Fruit fly (Drosophila melanogaster): ENCODE measurements around the gene CG9215.

Gene CG9215

dm6 chrX:15618953-15619630 lies 36.4 kb upstream of the CG9215 start (continued):
- peak; percentile 76 for TF ChIP-seq mam (GFP tag; optimal IDR thresholded peaks at IDR 0.05)
- TF ChIP-seq grau (tag; optimal IDR thresholded peaks at IDR 0.05) = peak; percentile 79
- peak; percentile 73 for TF ChIP-seq CG18619 (GFP tag; optimal IDR thresholded peaks at IDR 0.05)
- peak; percentile 77 for TF ChIP-seq ewg (GFP tag; optimal IDR thresholded peaks at IDR 0.05)
- TF ChIP-seq crol (GFP tag; IDR thresholded peaks at IDR 0.05) = peak; percentile 93
- peak; percentile 19 for TF ChIP-seq Ets97D (GFP tag; optimal IDR thresholded peaks at IDR 0.05)
- TF ChIP-seq dimm (GFP tag; IDR thresholded peaks at IDR 0.05) = peak; percentile 78
- TF ChIP-seq Nf-YC (tag; optimal IDR thresholded peaks at IDR 0.05) = peak; percentile 29
- TF ChIP-seq amos (GFP tag; IDR thresholded peaks at IDR 0.05; ENCODE audit: partially characterized antibody) = no peak
- TF ChIP-seq CG17802 (tag; optimal IDR thresholded peaks at IDR 0.05) = peak; percentile 73
- peak; percentile 70 for TF ChIP-seq CG13775 (GFP tag; optimal IDR thresholded peaks at IDR 0.05)
- peak; percentile 56 for TF ChIP-seq CG9437 (GFP tag; optimal IDR thresholded peaks at IDR 0.05)
- no peak for TF ChIP-seq CG12744 (GFP tag; optimal IDR thresholded peaks at IDR 0.05)
- peak; percentile 62 for TF ChIP-seq Hsf (GFP tag; optimal IDR thresholded peaks at IDR 0.05)
- TF ChIP-seq Ravus (GFP tag; IDR thresholded peaks at IDR 0.05) = 0 out of 2 replicates have a peak, but pooled peaks have one; percentile 17
- TF ChIP-seq gce (GFP tag; IDR thresholded peaks at IDR 0.05) = 0 out of 3 replicates have a peak, but pooled peaks have one; percentile 56
- peak; percentile 23 for TF ChIP-seq CG6765 (GFP tag; optimal IDR thresholded peaks at IDR 0.05)
- no peak for TF ChIP-seq CG34224 (GFP tag; IDR thresholded peaks at IDR 0.05; ENCODE audit: partially characterized antibody)
- TF ChIP-seq NfI (GFP tag; optimal IDR thresholded peaks at IDR 0.05) = peak; percentile 84
- TF ChIP-seq Opbp (GFP tag; IDR thresholded peaks at IDR 0.05; ENCODE audit: partially characterized antibody) = no peak
- peak; percentile 53 for TF ChIP-seq CG4617 (GFP tag; optimal IDR thresholded peaks at IDR 0.05; ENCODE audit: borderline replicate concordance)
- TF ChIP-seq CG2199 (GFP tag; IDR thresholded peaks at IDR 0.05) = peak; percentile 49; the same call in 1 of the 3 replicates
- TF ChIP-seq tin (GFP tag; optimal IDR thresholded peaks at IDR 0.05) = peak; percentile 87
- peak; percentile 79 for TF ChIP-seq CG1603 (tag; optimal IDR thresholded peaks at IDR 0.05)
- TF ChIP-seq Sox102F (GFP tag; optimal IDR thresholded peaks at IDR 0.05) = peak; percentile 86
- peak; percentile 76 for TF ChIP-seq ranshi (GFP tag; IDR thresholded peaks at IDR 0.05)
- peak; percentile 37 for TF ChIP-seq Myb (GFP tag; optimal IDR thresholded peaks at IDR 0.05)
- peak; percentile 72 for TF ChIP-seq CG15601 (tag; optimal IDR thresholded peaks at IDR 0.05)
- TF ChIP-seq Abd-B (GFP tag; optimal IDR thresholded peaks at IDR 0.05) = peak; percentile 83
- TF ChIP-seq D (optimal IDR thresholded peaks at IDR 0.05) = no peak
- peak; percentile 84 for TF ChIP-seq D (GFP tag; optimal IDR thresholded peaks at IDR 0.05)
- no peak for TF ChIP-seq lov (optimal IDR thresholded peaks at IDR 0.05)
- TF ChIP-seq lov (GFP tag; IDR thresholded peaks at IDR 0.05) = 0 out of 3 replicates have a peak, but pooled peaks have one; percentile 78
- TF ChIP-seq Nf-YB (GFP tag; optimal IDR thresholded peaks at IDR 0.05) = peak; percentile 62
- peak; percentile 55 for TF ChIP-seq wek (GFP tag; optimal IDR thresholded peaks at IDR 0.05)
- TF ChIP-seq Sry-δ (GFP tag; optimal IDR thresholded peaks at IDR 0.05) = peak; percentile 27
- TF ChIP-seq CG34422 (GFP tag; IDR thresholded peaks at IDR 0.05) = peak; percentile 84
- TF ChIP-seq Ptx1 (GFP tag; IDR thresholded peaks at IDR 0.05) = peak; percentile 85
- TF ChIP-seq CG6272 (GFP tag; IDR thresholded peaks at IDR 0.05) = peak; percentile 67
- peak; percentile 65 for TF ChIP-seq Atf-2 (GFP tag; optimal IDR thresholded peaks at IDR 0.05)
- TF ChIP-seq Ets65A (GFP tag) = peak; percentile 98
- peak; percentile 40; the same call in 1 of the 2 replicates for TF ChIP-seq MBD-R2 (GFP tag; IDR thresholded peaks at IDR 0.05)
- TF ChIP-seq CG14441 (GFP tag; IDR thresholded peaks at IDR 0.05) = peak; percentile 85
- TF ChIP-seq ro (GFP tag; IDR thresholded peaks at IDR 0.05) = peak; percentile 50
- TF ChIP-seq CG4328 (GFP tag; optimal IDR thresholded peaks at IDR 0.05) = peak; percentile 47
- TF ChIP-seq CG1529 (GFP tag; optimal IDR thresholded peaks at IDR 0.05) = peak; percentile 79
- peak; percentile 74 for TF ChIP-seq Ada2b (GFP tag; IDR thresholded peaks at IDR 0.05)
- TF ChIP-seq sens (GFP tag) = peak; percentile 95
- TF ChIP-seq jigr1 (GFP tag; IDR thresholded peaks at IDR 0.05) = peak; percentile 69; the same call in 2 of the 3 replicates
- peak; percentile 81 for TF ChIP-seq CG12942 (GFP tag; optimal IDR thresholded peaks at IDR 0.05)

Measured in whole organism, embryonic.